Worm (Caenorhabditis elegans) whole organism, mixed stage, embryonic: ENCODE measurements around the gene F18E9.3.

Experiments used
- M03D4.4 ChIP-seq: sonication (generic microtip); optimal IDR thresholded peaks from 2 replicates; lab custom pipeline; 2017; ENCODE audit warnings: mild to moderate bottlenecking, missing genetic modification characterization, missing compliant biosample characterization
- bed-3 ChIP-seq: fragments of 200-800 bp; sonication (Bioruptor generic); optimal IDR thresholded peaks from 3 replicates; lab custom pipeline; 2018; ENCODE audit warnings: mild to moderate bottlenecking, missing genetic modification characterization, moderate library complexity, missing compliant biosample characterization
- blmp-1 ChIP-seq: fragments of 150-350 bp; optimal IDR thresholded peaks from 2 replicates; lab custom pipeline; 2014; ENCODE audit warnings: missing biosample characterization, missing genetic modification characterization
- ceh-39 ChIP-seq: fragments of 150-350 bp; optimal IDR thresholded peaks from 2 replicates; lab custom pipeline; 2014; ENCODE audit warnings: missing biosample characterization, missing genetic modification characterization
- ceh-43 ChIP-seq: fragments of 200-800 bp; sonication (Bioruptor generic); optimal IDR thresholded peaks from 2 replicates; lab custom pipeline; 2018; ENCODE audit warnings: mild to moderate bottlenecking, missing genetic modification characterization, moderate library complexity, missing compliant biosample characterization
- ceh-83 ChIP-seq: fragments of 200-800 bp; sonication (Bioruptor generic); optimal IDR thresholded peaks from 2 replicates; lab custom pipeline; 2018; ENCODE audit warnings: mild to moderate bottlenecking, missing genetic modification characterization, missing compliant biosample characterization
- ces-1 ChIP-seq: fragments of 150-350 bp; optimal IDR thresholded peaks from 2 replicates; lab custom pipeline; 2014; ENCODE audit warnings: missing biosample characterization, missing genetic modification reagents, missing genetic modification characterization
- cnd-1 ChIP-seq: fragments of 200-800 bp; sonication (Bioruptor generic); optimal IDR thresholded peaks from 2 replicates; lab custom pipeline; 2018; ENCODE audit warnings: mild to moderate bottlenecking, missing genetic modification characterization, missing compliant biosample characterization
- elt-1 ChIP-seq: sonication (generic microtip); optimal IDR thresholded peaks from 2 replicates; lab custom pipeline; 2017; ENCODE audit warnings: missing genetic modification characterization, mild to moderate bottlenecking, missing compliant biosample characterization, antibody characterized with exemption, moderate library complexity, borderline replicate concordance; ENCODE audit not compliant: insufficient read depth
- elt-3 ChIP-seq: fragments of 150-350 bp; optimal IDR thresholded peaks from 2 replicates; lab custom pipeline; 2014; ENCODE audit warnings: missing biosample characterization, missing genetic modification characterization
- flh-1 ChIP-seq: fragments of 200-800 bp; sonication (Bioruptor generic); optimal IDR thresholded peaks from 2 replicates; lab custom pipeline; 2018; ENCODE audit warnings: mild to moderate bottlenecking, missing genetic modification characterization, moderate library complexity, missing compliant biosample characterization
- ham-2 ChIP-seq: fragments of 200-800 bp; sonication (Bioruptor generic); optimal IDR thresholded peaks from 2 replicates; lab custom pipeline; 2018; ENCODE audit warnings: mild to moderate bottlenecking, missing genetic modification characterization, missing compliant biosample characterization
- lin-32 ChIP-seq: fragments of 200-800 bp; sonication (Bioruptor generic); optimal IDR thresholded peaks from 2 replicates; lab custom pipeline; 2018; ENCODE audit warnings: mild to moderate bottlenecking, missing genetic modification characterization, missing compliant biosample characterization
- lsy-2 ChIP-seq: fragments of 150-350 bp; optimal IDR thresholded peaks from 2 replicates; lab custom pipeline; 2014; ENCODE audit warnings: missing biosample characterization, missing genetic modification characterization
- mep-1 ChIP-seq: fragments of 150-350 bp; optimal IDR thresholded peaks from 2 replicates; lab custom pipeline; 2017; ENCODE audit warnings: missing biosample characterization, missing genetic modification reagents, missing genetic modification characterization, inconsistent platforms
- mls-2 ChIP-seq: sonication (generic microtip); optimal IDR thresholded peaks from 2 replicates; lab custom pipeline; 2016; ENCODE audit warnings: mild to moderate bottlenecking, missing genetic modification characterization, moderate library complexity, missing compliant biosample characterization
- nhr-12 ChIP-seq: fragments of 150-350 bp; optimal IDR thresholded peaks from 2 replicates; lab custom pipeline; 2014; ENCODE audit warnings: missing biosample characterization, missing genetic modification characterization
- nhr-2 ChIP-seq: fragments of 150-350 bp; optimal IDR thresholded peaks from 2 replicates; lab custom pipeline; 2014; ENCODE audit warnings: missing biosample characterization, missing genetic modification characterization
- nhr-237 ChIP-seq: fragments of 150-350 bp; optimal IDR thresholded peaks from 2 replicates; lab custom pipeline; 2014; ENCODE audit warnings: missing biosample characterization, missing genetic modification characterization
- nhr-28 ChIP-seq: fragments of 150-350 bp; optimal IDR thresholded peaks from 2 replicates; lab custom pipeline; 2014; ENCODE audit warnings: missing biosample characterization, missing genetic modification characterization
- nhr-76 ChIP-seq: sonication (generic microtip); optimal IDR thresholded peaks from 2 replicates; lab custom pipeline; 2017; ENCODE audit warnings: missing biosample characterization, missing genetic modification characterization
- pha-4 ChIP-seq: fragments of 150-350 bp; optimal IDR thresholded peaks from 2 replicates; lab custom pipeline; 2018; ENCODE audit warnings: missing biosample characterization, missing genetic modification reagents, missing genetic modification characterization
- sem-2 ChIP-seq: fragments of 200-800 bp; sonication (Bioruptor generic); optimal IDR thresholded peaks from 2 replicates; lab custom pipeline; 2018; ENCODE audit warnings: mild to moderate bottlenecking, missing genetic modification characterization, missing compliant biosample characterization
- snpc-4 ChIP-seq: fragments of 150-350 bp; optimal IDR thresholded peaks from 2 replicates; lab custom pipeline; 2014; ENCODE audit warnings: missing biosample characterization, missing genetic modification characterization
- tbx-8 ChIP-seq: fragments of 200-800 bp; sonication (Bioruptor generic); optimal IDR thresholded peaks from 2 replicates; lab custom pipeline; 2018; ENCODE audit warnings: mild to moderate bottlenecking, missing genetic modification characterization, moderate library complexity, missing compliant biosample characterization
- unc-62 ChIP-seq: fragments of 150-350 bp; optimal IDR thresholded peaks from 2 replicates; lab custom pipeline; 2014; ENCODE audit warnings: missing biosample characterization, missing genetic modification reagents, missing genetic modification characterization
- zip-8 ChIP-seq: fragments of 150-350 bp; optimal IDR thresholded peaks from 2 replicates; lab custom pipeline; 2014; ENCODE audit warnings: missing biosample characterization, missing genetic modification characterization

The F18E9.3 gene

ce11 chrX:8582767-8583360 lies 3.1 kb upstream of the F18E9.3 start:
- TF ChIP-seq ceh-39 (no peak), lsy-2 (tag; lab: Kevin White, UChicago) (no peak), ces-1 (GFP tag; lab: Kevin White, UChicago) (no peak), flh-1 (GFP tag; lab: Kevin White, UChicago) (no peak), zip-8 (no peak), nhr-28 (no peak), mep-1 (tag; lab: Kevin White, UChicago) (no peak), unc-62 (no peak), snpc-4 (tag; lab: Kevin White, UChicago) (no peak), sem-2 (GFP tag; lab: Kevin White, UChicago) (no peak), mls-2 (tag; lab: Kevin White, UChicago) (no peak), nhr-237 (tag; lab: Kevin White, UChicago) (no peak), elt-3 (tag; lab: Kevin White, UChicago) (no peak), cnd-1 (tag; lab: Kevin White, UChicago) (no peak), ceh-83 (GFP tag; lab: Kevin White, UChicago) (no peak), blmp-1 (tag; lab: Kevin White, UChicago) (no peak), M03D4.4 (tag; lab: Kevin White, UChicago) (no peak)

ce11 chrX:8584825-8585384 lies 1.0 kb upstream of the F18E9.3 start:
- TF ChIP-seq ham-2 (no peak), nhr-2 (tag; lab: Kevin White, UChicago) (no peak)
- TF ChIP-seq, all 35 proteins: peak for 0

ce11 chrX:8592881-8593280 lies 6.9 kb downstream of the F18E9.3 start, which contains the start of gene nlp-7:
nlp-7 (plus strand) TSS chrX:8593181.
- no peak for TF ChIP-seq ceh-39

ce11 chrX:8597647-8598046 lies 11.7 kb downstream of the F18E9.3 start, which contains the start of gene F18E9.7:
F18E9.7 (minus strand) TSS chrX:8597747.
- no peak for TF ChIP-seq nhr-12 (tag; lab: Kevin White, UChicago)
- TF ChIP-seq pha-4 (tag; lab: Kevin White, UChicago): no peak
- TF ChIP-seq elt-1 (tag; lab: Kevin White, UChicago): no peak
- TF ChIP-seq nhr-237 (tag; lab: Kevin White, UChicago): no peak
- no peak for TF ChIP-seq sem-2 (GFP tag; lab: Kevin White, UChicago)
- TF ChIP-seq lin-32 (GFP tag; lab: Kevin White, UChicago): no peak

ce11 chrX:8598491-8598890 lies 12.5 kb downstream of the F18E9.3 start:
- TF ChIP-seq nhr-2 (tag; lab: Kevin White, UChicago): no peak
- no peak for TF ChIP-seq cnd-1 (tag; lab: Kevin White, UChicago)
- no peak for TF ChIP-seq ceh-83 (GFP tag; lab: Kevin White, UChicago)
- TF ChIP-seq blmp-1 (tag; lab: Kevin White, UChicago): no peak
- no peak for TF ChIP-seq ces-1 (GFP tag; lab: Kevin White, UChicago)
- no peak for TF ChIP-seq tbx-8 (GFP tag; lab: Kevin White, UChicago)
- TF ChIP-seq lin-32 (GFP tag; lab: Kevin White, UChicago): no peak
- no peak for TF ChIP-seq mep-1 (tag; lab: Kevin White, UChicago)
- TF ChIP-seq bed-3 (GFP tag; lab: Kevin White, UChicago): no peak
- no peak for TF ChIP-seq ceh-43 (GFP tag; lab: Kevin White, UChicago)
- TF ChIP-seq, all 35 proteins: peak for 0

ce11 chrX:8599725-8600124 lies 13.8 kb downstream of the F18E9.3 start:
- TF ChIP-seq mls-2 (tag; lab: Kevin White, UChicago): peak; percentile 30
- peak; percentile 12 for TF ChIP-seq ces-1 (GFP tag; lab: Kevin White, UChicago)
- no peak for TF ChIP-seq mep-1 (tag; lab: Kevin White, UChicago)

ce11 chrX:8601235-8601634 lies 15.3 kb downstream of the F18E9.3 start, which contains the start of gene F18E9.1:
F18E9.1 (plus strand) TSS chrX:8601535.
- TF ChIP-seq nhr-76 (no peak), elt-1 (tag; lab: Kevin White, UChicago) (no peak), bed-3 (GFP tag; lab: Kevin White, UChicago) (no peak)
